Fruit fly (Drosophila melanogaster) whole organism, embryonic: ENCODE measurements around the gene CG11550.

ENCODE experiments used
- BtbVII ChIP-seq: fragments of 200-800 bp; sonication (Bioruptor generic); optimal IDR thresholded peaks from 3 replicates; lab custom pipeline; 2017; ENCODE audit warnings: missing biosample characterization, mild to moderate bottlenecking, missing genetic modification characterization
- CG10959 ChIP-seq: fragments of 200-800 bp; sonication (Bioruptor generic); IDR thresholded peaks from 2 replicates; pipeline ENCODE4 v1.3.6; 2022; ENCODE audit warnings: missing biosample characterization, missing genetic modification characterization
- CG11696 ChIP-seq: fragments of 200-800 bp; sonication (Bioruptor generic); IDR thresholded peaks from 2 replicates; pipeline ENCODE4 v1.3.6; 2022; ENCODE audit warnings: missing biosample characterization, missing genetic modification characterization
- CG12219 ChIP-seq: fragments of 200-800 bp; sonication (Bioruptor generic); optimal IDR thresholded peaks from 3 replicates; lab custom pipeline; 2018; ENCODE audit warnings: missing biosample characterization, mild to moderate bottlenecking, missing genetic modification characterization
- CG12236 ChIP-seq: fragments of 200-800 bp; sonication (Bioruptor generic); optimal IDR thresholded peaks from 2 replicates; lab custom pipeline; 2016; ENCODE audit warnings: missing biosample characterization, missing genetic modification characterization
- CG12659 ChIP-seq: fragments of 200-800 bp; sonication (Bioruptor generic); optimal IDR thresholded peaks from 3 replicates; lab custom pipeline; 2017; ENCODE audit warnings: mild to moderate bottlenecking, missing biosample characterization, missing genetic modification reagents, missing genetic modification characterization
- CG13123 ChIP-seq: fragments of 200-800 bp; sonication (Bioruptor generic); optimal IDR thresholded peaks from 2 replicates; lab custom pipeline; 2016; ENCODE audit warnings: missing biosample characterization, missing genetic modification characterization
- CG14667 ChIP-seq: fragments of 200-800 bp; sonication (Bioruptor generic); IDR thresholded peaks from 2 replicates; pipeline ENCODE4 v1.3.6; 2022; ENCODE audit warnings: missing biosample characterization, missing genetic modification characterization
- CG1529 ChIP-seq: fragments of 200-800 bp; sonication (Bioruptor generic); optimal IDR thresholded peaks from 3 replicates; lab custom pipeline; 2018; ENCODE audit warnings: missing biosample characterization, missing genetic modification characterization
- CG15479 ChIP-seq: fragments of 200-800 bp; sonication (Bioruptor generic); optimal IDR thresholded peaks from 3 replicates; lab custom pipeline; 2019; ENCODE audit warnings: missing biosample characterization, mild to moderate bottlenecking, missing genetic modification characterization, moderate library complexity
- CG16815 ChIP-seq: fragments of 200-800 bp; sonication (Bioruptor generic); optimal IDR thresholded peaks from 3 replicates; lab custom pipeline; 2017; ENCODE audit warnings: missing biosample characterization, mild to moderate bottlenecking, missing genetic modification characterization
- CG17328 ChIP-seq: fragments of 200-800 bp; sonication (Bioruptor generic); IDR thresholded peaks from 2 replicates; pipeline ENCODE4 v1.3.6; 2022; ENCODE audit warnings: missing biosample characterization, missing genetic modification characterization
- CG17361 ChIP-seq: fragments of 200-800 bp; sonication (Bioruptor generic); IDR thresholded peaks from 3 replicates; pipeline ENCODE4 v1.3.6; 2022; ENCODE audit warnings: missing biosample characterization, missing genetic modification characterization
- CG17829 ChIP-seq: fragments of 200-800 bp; optimal IDR thresholded peaks from 2 replicates; lab custom pipeline; 2019; ENCODE audit warnings: missing biosample characterization, mild to moderate bottlenecking, missing genetic modification characterization, moderate library complexity
- CG30431 ChIP-seq: fragments of 200-800 bp; sonication (Bioruptor generic); optimal IDR thresholded peaks from 2 replicates; lab custom pipeline; 2017; ENCODE audit warnings: missing biosample characterization, missing genetic modification characterization
- CG4424 ChIP-seq: fragments of 200-800 bp; sonication (Bioruptor generic); optimal IDR thresholded peaks from 3 replicates; lab custom pipeline; 2016; ENCODE audit warnings: missing biosample characterization, missing genetic modification characterization
- CG6689 ChIP-seq: fragments of 200-800 bp; sonication (Bioruptor generic); IDR thresholded peaks from 2 replicates; pipeline ENCODE4 v1.3.6; 2022; ENCODE audit warnings: missing biosample characterization, missing genetic modification characterization
- CG7556 ChIP-seq: fragments of 200-800 bp; sonication (Bioruptor generic); optimal IDR thresholded peaks from 2 replicates; lab custom pipeline; 2017; ENCODE audit warnings: missing biosample characterization, mild to moderate bottlenecking, missing genetic modification characterization
- CG8924 ChIP-seq: fragments of 200-800 bp; optimal IDR thresholded peaks from 3 replicates; lab custom pipeline; 2019; ENCODE audit warnings: missing biosample characterization, mild to moderate bottlenecking, missing genetic modification characterization, moderate library complexity
- CG8944 ChIP-seq: fragments of 200-800 bp; sonication (Bioruptor generic); optimal IDR thresholded peaks from 3 replicates; lab custom pipeline; 2016; ENCODE audit warnings: missing biosample characterization, missing genetic modification characterization
- D19A ChIP-seq: fragments of 200-800 bp; optimal IDR thresholded peaks from 3 replicates; lab custom pipeline; 2019; ENCODE audit warnings: missing biosample characterization, mild to moderate bottlenecking, missing genetic modification characterization, moderate library complexity
- Hr3 ChIP-seq: fragments of 200-800 bp; sonication (Bioruptor generic); optimal IDR thresholded peaks from 3 replicates; lab custom pipeline; 2016; ENCODE audit warnings: missing biosample characterization, missing genetic modification characterization
- Kr ChIP-seq: fragments of 200-800 bp; sonication (Bioruptor generic); optimal IDR thresholded peaks from 2 replicates; lab custom pipeline; 2017; ENCODE audit warnings: missing biosample characterization, mild to moderate bottlenecking, missing genetic modification characterization
- Lim3 ChIP-seq: fragments of 200-800 bp; sonication (Bioruptor generic); IDR thresholded peaks from 2 replicates; pipeline ENCODE4 v1.3.6; 2022; ENCODE audit warnings: missing biosample characterization, missing genetic modification characterization
- NC2α ChIP-seq: fragments of 200-800 bp; sonication (Bioruptor generic); optimal IDR thresholded peaks from 2 replicates; lab custom pipeline; 2016; ENCODE audit warnings: missing biosample characterization, missing genetic modification characterization
- Optix ChIP-seq: fragments of 200-800 bp; sonication (Bioruptor generic); IDR thresholded peaks from 3 replicates; pipeline ENCODE4 v1.3.6; 2022; ENCODE audit warnings: missing biosample characterization, missing genetic modification characterization
- Ssrp ChIP-seq: fragments of 200-800 bp; sonication (Bioruptor generic); optimal IDR thresholded peaks from 2 replicates; lab custom pipeline; 2018; ENCODE audit warnings: missing biosample characterization, mild to moderate bottlenecking, missing genetic modification characterization, moderate library complexity
- ara ChIP-seq: fragments of 200-800 bp; sonication (Bioruptor generic); IDR thresholded peaks from 2 replicates; pipeline ENCODE4 v1.3.6; 2022; ENCODE audit warnings: missing biosample characterization, missing genetic modification characterization
- crol ChIP-seq: fragments of 200-800 bp; sonication (Bioruptor generic); IDR thresholded peaks from 2 replicates; pipeline ENCODE4 v1.3.6; 2022; ENCODE audit warnings: missing biosample characterization, missing genetic modification characterization
- fd102C ChIP-seq: fragments of 200-800 bp; sonication (Bioruptor generic); optimal IDR thresholded peaks from 2 replicates; lab custom pipeline; 2018; ENCODE audit warnings: missing biosample characterization, mild to moderate bottlenecking, missing genetic modification characterization, moderate library complexity
- gcm ChIP-seq: fragments of 200-800 bp; sonication (Bioruptor generic); optimal IDR thresholded peaks from 2 replicates; lab custom pipeline; 2019; ENCODE audit warnings: missing biosample characterization, mild to moderate bottlenecking, missing genetic modification characterization, moderate library complexity
- gsb-n ChIP-seq: fragments of 200-800 bp; sonication (Bioruptor generic); optimal IDR thresholded peaks from 3 replicates; lab custom pipeline; 2018; ENCODE audit warnings: missing biosample characterization, mild to moderate bottlenecking, missing genetic modification characterization
- ham ChIP-seq: fragments of 200-800 bp; sonication (Bioruptor generic); IDR thresholded peaks from 2 replicates; pipeline ENCODE4 v1.3.6; 2022; ENCODE audit warnings: missing biosample characterization, missing genetic modification characterization
- klu ChIP-seq: fragments of 200-800 bp; sonication (Bioruptor generic); IDR thresholded peaks from 2 replicates; pipeline ENCODE4 v1.3.6; 2022; ENCODE audit warnings: missing biosample characterization, missing genetic modification characterization
- nerfin-1 ChIP-seq: fragments of 200-800 bp; sonication (Bioruptor generic); optimal IDR thresholded peaks from 3 replicates; lab custom pipeline; 2019; ENCODE audit warnings: missing biosample characterization, mild to moderate bottlenecking, missing genetic modification characterization, moderate library complexity
- nmo ChIP-seq: fragments of 200-800 bp; sonication (Bioruptor generic); optimal IDR thresholded peaks from 2 replicates; lab custom pipeline; 2018; ENCODE audit warnings: missing biosample characterization, mild to moderate bottlenecking, missing genetic modification characterization, moderate library complexity
- otp ChIP-seq: fragments of 200-800 bp; sonication (Bioruptor generic); IDR thresholded peaks from 3 replicates; pipeline ENCODE4, ENCODE4 v1.3.6; 2022; ENCODE audit warnings: missing biosample characterization, missing genetic modification characterization
- pb ChIP-seq: fragments of 200-800 bp; sonication (Bioruptor generic); optimal IDR thresholded peaks from 3 replicates; lab custom pipeline; 2016; ENCODE audit warnings: missing biosample characterization, missing genetic modification characterization
- peb ChIP-seq: fragments of 200-800 bp; sonication (Bioruptor generic); IDR thresholded peaks from 2 replicates; pipeline ENCODE4 v1.3.6; 2022; ENCODE audit warnings: missing biosample characterization, missing genetic modification characterization
- prd ChIP-seq, 3 experiments: fragments of >200 bp in 2 of 3; fragments of 200-800 bp in 1 of 3; sonication (Bioruptor generic) in 1 of 3; optimal IDR thresholded peaks in 2 of 3; IDR thresholded peaks in 1 of 3; 2 replicates in 2 of 3; 3 replicates in 1 of 3; pipeline versions ENCODE4 v1.3.6 to Lab custom; 2017 to 2022; ENCODE audit warnings: missing biosample characterization in 1 of 3, missing genetic modification characterization in 1 of 3
- salm ChIP-seq: fragments of 200-800 bp; sonication (Bioruptor generic); optimal IDR thresholded peaks from 2 replicates; lab custom pipeline; 2018; ENCODE audit warnings: missing biosample characterization, mild to moderate bottlenecking, missing genetic modification characterization
- tap ChIP-seq: fragments of 200-800 bp; optimal IDR thresholded peaks from 3 replicates; lab custom pipeline; 2019; ENCODE audit warnings: missing biosample characterization, mild to moderate bottlenecking, missing genetic modification characterization, moderate library complexity
- tin ChIP-seq: fragments of 200-800 bp; sonication (Bioruptor generic); optimal IDR thresholded peaks from 3 replicates; lab custom pipeline; 2016; ENCODE audit warnings: missing biosample characterization, missing genetic modification characterization
- ttk ChIP-seq: fragments of 200-800 bp; sonication (Bioruptor generic); IDR thresholded peaks from 2 replicates; pipeline ENCODE4 v2.1.2; 2022; ENCODE audit warnings: missing biosample characterization, missing genetic modification characterization
- wdn ChIP-seq: fragments of 200-800 bp; sonication (Bioruptor generic); IDR thresholded peaks from 2 replicates; pipeline ENCODE4 v1.3.6; 2022; ENCODE audit warnings: missing biosample characterization, missing genetic modification characterization
- z ChIP-seq: fragments of 200-800 bp; sonication (Bioruptor generic); IDR thresholded peaks from 3 replicates; pipeline ENCODE4 v1.3.6; 2022; ENCODE audit warnings: missing biosample characterization, missing genetic modification characterization
- zfh1 ChIP-seq: fragments of 200-800 bp; sonication (Bioruptor generic); IDR thresholded peaks from 3 replicates; pipeline ENCODE4 v1.3.6; 2022; ENCODE audit warnings: missing biosample characterization, missing genetic modification characterization

Gene CG11550

dm6 chr3R:31706142-31706894 lies 26.6 kb upstream of the CG11550 start (continued):
- TF ChIP-seq BtbVII (GFP tag; lab: Kevin White, UChicago) = no peak
- TF ChIP-seq CG12236 (GFP tag; lab: Kevin White, UChicago) = no peak
- no peak for TF ChIP-seq pb (GFP tag; lab: Kevin White, UChicago)
- TF ChIP-seq CG30431 (GFP tag; lab: Kevin White, UChicago) = no peak
- TF ChIP-seq NC2α (GFP tag; lab: Kevin White, UChicago) = no peak
- no peak for TF ChIP-seq salm
- TF ChIP-seq ham = no peak
- no peak for TF ChIP-seq Optix (GFP tag; lab: Robert Waterston, UW)
- TF ChIP-seq tin = peak; percentile 54
- TF ChIP-seq otp (GFP tag; lab: Robert Waterston, UW) = no peak
- TF ChIP-seq CG12659 (GFP tag; lab: Kevin White, UChicago) = no peak

- no peak for TF ChIP-seq Lim3 (GFP tag; lab: Robert Waterston, UW)
- peak; percentile 13 for TF ChIP-seq tap (tag; lab: Kevin White, UChicago)
- TF ChIP-seq peb (GFP tag; lab: Robert Waterston, UW) = peak; percentile 40; the same call in 1 of the 2 replicates
- TF ChIP-seq CG16815 (GFP tag; lab: Kevin White, UChicago) = peak; percentile 76
- TF ChIP-seq CG13123 = peak; percentile 7
- 0 out of 2 replicates have a peak, but pooled peaks have one; percentile 34 for TF ChIP-seq klu
- no peak for TF ChIP-seq CG8944 (GFP tag; lab: Kevin White, UChicago)
- peak; percentile 51 for TF ChIP-seq Ssrp (tag; lab: Kevin White, UChicago)
- peak; percentile 79 for TF ChIP-seq CG17829 (tag; lab: Kevin White, UChicago)
- TF ChIP-seq prd (optimal IDR thresholded peaks at IDR 0.05; lab: Kevin White, UChicago) = no peak
- peak; percentile 85 for TF ChIP-seq prd (GFP tag; IDR thresholded peaks at IDR 0.05; lab: Robert Waterston, UW)
- peak; percentile 32; the same call in 1 of the 2 replicates for TF ChIP-seq crol
- TF ChIP-seq CG7556 (GFP tag; lab: Kevin White, UChicago) = peak; percentile 48
- TF ChIP-seq CG1529 (GFP tag; lab: Kevin White, UChicago) = peak; percentile 11
- TF ChIP-seq CG14667 = peak; percentile 56
- TF ChIP-seq CG8924 (tag; lab: Kevin White, UChicago) = peak; percentile 70
- TF ChIP-seq z (GFP tag; lab: Robert Waterston, UW) = peak; percentile 57; the same call in 1 of the 3 replicates
- peak; percentile 45; the same call in 1 of the 3 replicates for TF ChIP-seq CG17361 (GFP tag; lab: Robert Waterston, UW)
- peak; percentile 89 for TF ChIP-seq CG10959
- TF ChIP-seq zfh1 (GFP tag; lab: Robert Waterston, UW) = peak; percentile 88
- TF ChIP-seq CG15479 = peak; percentile 95
- TF ChIP-seq gcm (GFP tag; lab: Kevin White, UChicago) = peak; percentile 72
- peak; percentile 83 for TF ChIP-seq ara (GFP tag; lab: Robert Waterston, UW)
- peak; percentile 61 for TF ChIP-seq nmo (GFP tag; lab: Kevin White, UChicago)
- peak; percentile 80 for TF ChIP-seq CG17328 (GFP tag; lab: Robert Waterston, UW)
- TF ChIP-seq Hr3 (GFP tag; lab: Kevin White, UChicago) = peak; percentile 44
- 0 out of 2 replicates have a peak, but pooled peaks have one; percentile 31 for TF ChIP-seq CG11696
- TF ChIP-seq D19A (tag; lab: Kevin White, UChicago) = peak; percentile 28
- TF ChIP-seq CG12219 (GFP tag; lab: Kevin White, UChicago) = peak; percentile 6
- TF ChIP-seq fd102C (GFP tag; lab: Kevin White, UChicago) = peak; percentile 82
- TF ChIP-seq CG4424 (GFP tag; lab: Kevin White, UChicago) = peak; percentile 58
- peak; percentile 62 for TF ChIP-seq CG6689
- TF ChIP-seq Kr (GFP tag; lab: Kevin White, UChicago) = peak; percentile 88
- peak; percentile 51 for TF ChIP-seq gsb-n (tag; lab: Kevin White, UChicago)
- TF ChIP-seq wdn (GFP tag; lab: Robert Waterston, UW) = no peak
- TF ChIP-seq nerfin-1 (tag; lab: Kevin White, UChicago) = peak; percentile 36
- peak; percentile 39 for TF ChIP-seq tin
- no peak for TF ChIP-seq ttk (GFP tag; lab: Robert Waterston, UW)
Measured at dm6 chr3R:31704524-31705215, 25.0 kb upstream of the CG11550 start.
